Worm (Caenorhabditis elegans) whole organism, mixed stage, embryonic: ENCODE data around the gene str-211.

ENCODE experiments used
- ceh-43 ChIP-seq: fragments of 200-800 bp; sonication (Bioruptor generic); optimal IDR thresholded peaks from 2 replicates; lab custom pipeline; 2018; ENCODE audit warnings: mild to moderate bottlenecking, missing genetic modification characterization, moderate library complexity, missing compliant biosample characterization
- ces-1 ChIP-seq: fragments of 150-350 bp; optimal IDR thresholded peaks from 2 replicates; lab custom pipeline; 2014; ENCODE audit warnings: missing biosample characterization, missing genetic modification reagents, missing genetic modification characterization
- elt-3 ChIP-seq: fragments of 150-350 bp; optimal IDR thresholded peaks from 2 replicates; lab custom pipeline; 2014; ENCODE audit warnings: missing biosample characterization, missing genetic modification characterization
- ham-2 ChIP-seq: fragments of 200-800 bp; sonication (Bioruptor generic); optimal IDR thresholded peaks from 2 replicates; lab custom pipeline; 2018; ENCODE audit warnings: mild to moderate bottlenecking, missing genetic modification characterization, missing compliant biosample characterization
- lin-13 ChIP-seq: fragments of 150-350 bp; optimal IDR thresholded peaks from 2 replicates; lab custom pipeline; 2014; ENCODE audit warnings: missing biosample characterization, missing genetic modification characterization
- mep-1 ChIP-seq: fragments of 150-350 bp; optimal IDR thresholded peaks from 2 replicates; lab custom pipeline; 2017; ENCODE audit warnings: missing biosample characterization, missing genetic modification reagents, missing genetic modification characterization, inconsistent platforms
- nhr-237 ChIP-seq: fragments of 150-350 bp; optimal IDR thresholded peaks from 2 replicates; lab custom pipeline; 2014; ENCODE audit warnings: missing biosample characterization, missing genetic modification characterization
- nhr-76 ChIP-seq: sonication (generic microtip); optimal IDR thresholded peaks from 2 replicates; lab custom pipeline; 2017; ENCODE audit warnings: missing biosample characterization, missing genetic modification characterization
- sem-2 ChIP-seq: fragments of 200-800 bp; sonication (Bioruptor generic); optimal IDR thresholded peaks from 2 replicates; lab custom pipeline; 2018; ENCODE audit warnings: mild to moderate bottlenecking, missing genetic modification characterization, missing compliant biosample characterization
- sptf-1 ChIP-seq: sonication (generic microtip); optimal IDR thresholded peaks from 2 replicates; lab custom pipeline; 2017; ENCODE audit warnings: mild to moderate bottlenecking, missing genetic modification characterization, moderate library complexity, missing compliant biosample characterization
- unc-39 ChIP-seq: fragments of 150-350 bp; optimal IDR thresholded peaks from 2 replicates; lab custom pipeline; 2014; ENCODE audit warnings: missing biosample characterization, missing genetic modification characterization
- unc-62 ChIP-seq: fragments of 150-350 bp; optimal IDR thresholded peaks from 2 replicates; lab custom pipeline; 2014; ENCODE audit warnings: missing biosample characterization, missing genetic modification reagents, missing genetic modification characterization
- ztf-11 ChIP-seq: fragments of 150-350 bp; optimal IDR thresholded peaks from 2 replicates; lab custom pipeline; 2014; ENCODE audit warnings: missing biosample characterization, missing genetic modification characterization

DNA sequence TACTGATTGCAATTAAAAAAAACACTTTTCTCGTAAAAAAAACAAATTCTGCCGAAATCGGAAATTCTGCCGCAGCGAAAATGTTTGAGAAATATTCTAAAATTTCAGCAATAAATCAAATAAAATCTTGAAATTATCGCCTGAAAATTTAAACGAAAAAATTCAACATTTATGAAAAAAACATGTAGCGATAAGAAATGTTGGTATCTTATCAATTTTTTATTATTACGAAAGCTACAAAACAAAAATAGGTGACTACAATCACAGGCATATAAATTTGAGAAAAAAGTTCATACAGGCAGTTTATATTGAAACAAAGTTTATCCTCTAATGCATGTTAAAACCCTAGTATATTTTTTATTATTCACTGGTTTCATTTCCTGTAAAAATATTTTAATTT is 38.2 kb downstream of the str-211 start, which contains the start of gene ugt-14:
- no peak for TF ChIP-seq elt-3 (tag; lab: Kevin White, UChicago)
- TF ChIP-seq unc-62 (GFP tag; lab: Kevin White, UChicago): no peak
- TF ChIP-seq sem-2 (GFP tag; lab: Kevin White, UChicago): no peak
- no peak for TF ChIP-seq ham-2 (GFP tag; lab: Kevin White, UChicago)
- no peak for TF ChIP-seq nhr-76 (tag; lab: Kevin White, UChicago)
- no peak for TF ChIP-seq lin-13 (tag; lab: Kevin White, UChicago)
- TF ChIP-seq sptf-1 (tag; lab: Kevin White, UChicago): no peak
- TF ChIP-seq ceh-43: no peak
- no peak for TF ChIP-seq nhr-237
- no peak for TF ChIP-seq unc-39 (tag; lab: Kevin White, UChicago)
- no peak for TF ChIP-seq mep-1 (tag; lab: Kevin White, UChicago)
- no peak for TF ChIP-seq ces-1 (GFP tag; lab: Kevin White, UChicago)
- TF ChIP-seq ztf-11 (tag; lab: Kevin White, UChicago): no peak
